Worm (Caenorhabditis elegans) whole organism, late embryonic: ENCODE results near the gene nhr-212.

Experiments used
- C08G9.2 ChIP-seq: sonication (generic microtip); optimal IDR thresholded peaks from 2 replicates; lab custom pipeline; 2016; ENCODE audit warnings: mild to moderate bottlenecking, missing genetic modification characterization, moderate library complexity, missing compliant biosample characterization
- F13H6.1 ChIP-seq: sonication (generic microtip); optimal IDR thresholded peaks from 2 replicates; lab custom pipeline; 2016; ENCODE audit warnings: missing genetic modification characterization, missing compliant biosample characterization
- K02D7.2 ChIP-seq: sonication (generic microtip); optimal IDR thresholded peaks from 2 replicates; lab custom pipeline; 2017; ENCODE audit warnings: mild to moderate bottlenecking, missing genetic modification characterization, missing compliant biosample characterization
- K09A11.1 ChIP-seq: sonication (generic microtip); optimal IDR thresholded peaks from 2 replicates; lab custom pipeline; 2017; ENCODE audit warnings: antibody characterized with exemption, mild to moderate bottlenecking, missing genetic modification characterization, missing compliant biosample characterization; ENCODE audit not compliant: insufficient read depth
- ahr-1 ChIP-seq: sonication (generic microtip); optimal IDR thresholded peaks from 2 replicates; lab custom pipeline; 2016; ENCODE audit warnings: missing genetic modification characterization, missing compliant biosample characterization
- ama-1 ChIP-seq: fragments of 150-350 bp; optimal IDR thresholded peaks from 2 replicates; lab custom pipeline; 2014
- ceh-14 ChIP-seq: sonication (generic microtip); optimal IDR thresholded peaks from 2 replicates; lab custom pipeline; 2016; ENCODE audit warnings: missing genotype, missing genetic modification characterization, missing compliant biosample characterization
- ceh-18 ChIP-seq: sonication (generic microtip); optimal IDR thresholded peaks from 2 replicates; lab custom pipeline; 2016; ENCODE audit warnings: missing genetic modification characterization, missing compliant biosample characterization
- ceh-2 ChIP-seq: sonication (generic microtip); optimal IDR thresholded peaks from 2 replicates; lab custom pipeline; 2016; ENCODE audit warnings: missing genotype, missing genetic modification characterization, missing compliant biosample characterization
- ceh-22 ChIP-seq: sonication (generic microtip); optimal IDR thresholded peaks from 2 replicates; lab custom pipeline; 2017; ENCODE audit warnings: missing biosample characterization, missing genetic modification characterization
- ceh-24 ChIP-seq: sonication (generic microtip); optimal IDR thresholded peaks from 2 replicates; lab custom pipeline; 2016; ENCODE audit warnings: mild to moderate bottlenecking, missing genetic modification characterization, missing compliant biosample characterization
- ceh-34 ChIP-seq: sonication (generic microtip); optimal IDR thresholded peaks from 2 replicates; lab custom pipeline; 2016; ENCODE audit warnings: mild to moderate bottlenecking, missing genetic modification characterization, missing compliant biosample characterization
- ceh-45 ChIP-seq: fragments of 200-800 bp; sonication (Bioruptor generic); IDR thresholded peaks from 2 replicates; pipeline ENCODE4 v1.3.6; 2022; ENCODE audit warnings: missing genetic modification reagents, missing genetic modification characterization, missing compliant biosample characterization
- ceh-48 ChIP-seq: sonication (generic microtip); optimal IDR thresholded peaks from 2 replicates; lab custom pipeline; 2016; ENCODE audit warnings: missing genetic modification characterization, inconsistent platforms, missing compliant biosample characterization
- ceh-6 ChIP-seq: fragments of 200-800 bp; sonication (Bioruptor generic); optimal IDR thresholded peaks from 2 replicates; lab custom pipeline; 2018; ENCODE audit warnings: mild to moderate bottlenecking, missing genetic modification characterization, missing compliant biosample characterization
- ceh-9 ChIP-seq: sonication (generic microtip); optimal IDR thresholded peaks from 2 replicates; lab custom pipeline; 2016; ENCODE audit warnings: mild to moderate bottlenecking, missing genetic modification characterization, inconsistent platforms, missing compliant biosample characterization
- che-1 ChIP-seq: sonication (generic microtip); optimal IDR thresholded peaks from 2 replicates; lab custom pipeline; 2016; ENCODE audit warnings: mild to moderate bottlenecking, missing genetic modification characterization, missing compliant biosample characterization
- dve-1 ChIP-seq: sonication (generic microtip); optimal IDR thresholded peaks from 2 replicates; lab custom pipeline; 2017; ENCODE audit warnings: antibody characterized with exemption, mild to moderate bottlenecking, missing genetic modification characterization, missing compliant biosample characterization
- ets-4 ChIP-seq: sonication (generic microtip); optimal IDR thresholded peaks from 2 replicates; lab custom pipeline; 2016; ENCODE audit warnings: missing genetic modification characterization, missing compliant biosample characterization
- gmeb-2 ChIP-seq: sonication (generic microtip); optimal IDR thresholded peaks from 2 replicates; lab custom pipeline; 2016; ENCODE audit warnings: missing genetic modification characterization, inconsistent platforms, missing compliant biosample characterization
- hlh-15 ChIP-seq: sonication (generic microtip); optimal IDR thresholded peaks from 2 replicates; lab custom pipeline; 2016; ENCODE audit warnings: missing genetic modification characterization, missing compliant biosample characterization
- hlh-30 ChIP-seq: sonication (generic microtip); optimal IDR thresholded peaks from 2 replicates; lab custom pipeline; 2017; ENCODE audit warnings: antibody characterized with exemption, missing genetic modification characterization, missing compliant biosample characterization; ENCODE audit not compliant: insufficient read depth
- hlh-6 ChIP-seq: sonication (generic microtip); optimal IDR thresholded peaks from 2 replicates; lab custom pipeline; 2016; ENCODE audit warnings: missing genotype, missing genetic modification characterization, missing compliant biosample characterization
- lin-11 ChIP-seq: fragments of 200-800 bp; sonication (Bioruptor generic); optimal IDR thresholded peaks from 2 replicates; lab custom pipeline; 2018; ENCODE audit warnings: mild to moderate bottlenecking, missing genetic modification characterization, missing compliant biosample characterization
- madf-2 ChIP-seq: sonication (generic microtip); optimal IDR thresholded peaks from 2 replicates; lab custom pipeline; 2017; ENCODE audit warnings: missing genetic modification characterization, missing compliant biosample characterization
- mec-3 ChIP-seq: sonication (generic microtip); optimal IDR thresholded peaks from 2 replicates; lab custom pipeline; 2016; ENCODE audit warnings: borderline replicate concordance, missing genetic modification characterization, missing compliant biosample characterization
- nhr-11 ChIP-seq: fragments of 150-350 bp; optimal IDR thresholded peaks from 2 replicates; lab custom pipeline; 2014; ENCODE audit warnings: missing biosample characterization, missing genetic modification characterization
- nhr-232 ChIP-seq: sonication (generic microtip); optimal IDR thresholded peaks from 2 replicates; lab custom pipeline; 2016; ENCODE audit warnings: missing genetic modification characterization, missing compliant biosample characterization
- npax-4 ChIP-seq: sonication (generic microtip); optimal IDR thresholded peaks from 2 replicates; lab custom pipeline; 2016; ENCODE audit warnings: missing genetic modification characterization, missing compliant biosample characterization
- odd-2 ChIP-seq: sonication (generic microtip); optimal IDR thresholded peaks from 2 replicates; lab custom pipeline; 2017; ENCODE audit warnings: antibody characterized with exemption, mild to moderate bottlenecking, missing genetic modification characterization, missing compliant biosample characterization
- pat-9 ChIP-seq: fragments of 200-800 bp; sonication (Bioruptor generic); optimal IDR thresholded peaks from 2 replicates; lab custom pipeline; 2018; ENCODE audit warnings: mild to moderate bottlenecking, missing genetic modification characterization, moderate library complexity, missing compliant biosample characterization
- pha-2 ChIP-seq: sonication (generic microtip); optimal IDR thresholded peaks from 2 replicates; lab custom pipeline; 2017; ENCODE audit warnings: mild to moderate bottlenecking, missing genetic modification characterization, missing compliant biosample characterization
- pha-4 ChIP-seq: fragments of 150-350 bp; optimal IDR thresholded peaks from 2 replicates; lab custom pipeline; 2018; ENCODE audit warnings: missing biosample characterization, missing genetic modification reagents, missing genetic modification characterization
- ref-2 ChIP-seq: sonication (generic microtip); optimal IDR thresholded peaks from 2 replicates; lab custom pipeline; 2016; ENCODE audit warnings: missing genetic modification characterization, missing compliant biosample characterization
- rnt-1 ChIP-seq: sonication (generic microtip); optimal IDR thresholded peaks from 2 replicates; lab custom pipeline; 2016; ENCODE audit warnings: missing genetic modification characterization, missing compliant biosample characterization
- syd-9 ChIP-seq: sonication (generic microtip); optimal IDR thresholded peaks from 2 replicates; lab custom pipeline; 2016; ENCODE audit warnings: mild to moderate bottlenecking, missing genetic modification characterization, moderate library complexity, missing compliant biosample characterization
- tbx-2 ChIP-seq: sonication (generic microtip); optimal IDR thresholded peaks from 2 replicates; lab custom pipeline; 2016; ENCODE audit warnings: missing genetic modification characterization, missing compliant biosample characterization
- ttx-3 ChIP-seq: sonication (generic microtip); optimal IDR thresholded peaks from 2 replicates; lab custom pipeline; 2016; ENCODE audit warnings: missing genetic modification reagents, missing genetic modification characterization, missing compliant biosample characterization
- zip-5 ChIP-seq: sonication (generic microtip); optimal IDR thresholded peaks from 2 replicates; lab custom pipeline; 2016; ENCODE audit warnings: missing genetic modification characterization, missing compliant biosample characterization
- ztf-16 ChIP-seq: sonication (generic microtip); optimal IDR thresholded peaks from 2 replicates; lab custom pipeline; 2017; ENCODE audit warnings: missing genetic modification characterization, missing compliant biosample characterization

The nhr-212 gene

DNA sequence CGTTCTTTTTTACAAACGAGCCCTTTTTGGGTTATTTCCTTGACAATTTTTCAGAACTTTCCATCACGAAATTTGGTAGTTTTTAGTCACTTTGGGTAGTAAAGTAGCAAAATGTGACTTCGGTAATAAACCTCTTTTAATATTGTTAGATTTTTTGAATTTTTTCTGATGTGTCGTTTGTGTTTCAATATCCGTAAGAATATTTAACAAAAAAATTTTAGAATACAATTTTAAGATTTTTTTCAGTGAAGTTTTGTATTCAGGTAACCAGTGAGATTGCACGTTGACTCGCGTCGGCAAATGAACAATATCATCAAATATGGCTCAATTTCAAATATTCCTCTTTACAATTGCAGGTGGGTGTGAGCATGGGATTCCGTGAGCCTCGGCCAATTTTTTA is 12.1 kb upstream of the nhr-212 start, which contains the start of gene srt-31:
TSS of gene srt-31 (plus strand) at position 301 of the 400 bp plus-strand sequence.
- TF ChIP-seq tbx-2, result no peak
- no peak for TF ChIP-seq K02D7.2 (tag; lab: Kevin White, UChicago)
- no peak for TF ChIP-seq pat-9 (tag; lab: Kevin White, UChicago)
- TF ChIP-seq npax-4 (tag; lab: Kevin White, UChicago), result no peak
- TF ChIP-seq ztf-16, result no peak
- no peak for TF ChIP-seq ama-1 (lab: Kevin White, UChicago)
- TF ChIP-seq F13H6.1 (tag; lab: Kevin White, UChicago), result no peak
- no peak for TF ChIP-seq hlh-30
- TF ChIP-seq ceh-48 (tag; lab: Kevin White, UChicago), result no peak
- TF ChIP-seq rnt-1 (tag; lab: Kevin White, UChicago), result no peak
- TF ChIP-seq dve-1, result no peak
- TF ChIP-seq ahr-1 (tag; lab: Kevin White, UChicago), result no peak
- no peak for TF ChIP-seq hlh-6
- no peak for TF ChIP-seq C08G9.2 (tag; lab: Kevin White, UChicago)
- no peak for TF ChIP-seq ceh-6 (GFP tag; lab: Kevin White, UChicago)
- TF ChIP-seq lin-11 (tag; lab: Kevin White, UChicago), result no peak
- TF ChIP-seq, all 69 proteins: peak for 0

DNA sequence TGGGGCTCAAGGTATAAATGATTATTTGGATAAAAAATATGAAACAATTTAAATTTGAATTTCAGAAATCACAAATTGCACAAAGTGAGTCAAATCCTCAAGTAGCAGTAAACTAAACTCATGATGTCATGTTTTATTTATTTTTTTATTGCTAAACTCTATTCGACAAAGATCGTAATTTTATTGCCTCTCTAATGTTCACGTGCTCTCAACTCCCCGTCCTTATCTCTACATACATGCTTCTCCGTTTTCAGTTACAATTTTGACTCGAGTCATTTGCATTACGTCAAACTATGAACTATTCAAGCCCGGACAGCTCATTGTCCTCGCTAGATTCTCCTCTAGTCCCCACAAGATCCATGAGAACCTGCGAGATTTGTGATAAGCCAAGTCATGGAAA is 10.1 kb upstream of the nhr-212 start, which contains the start of gene nhr-99:
TSS of gene nhr-99 (plus strand) at position 263 of the 400 bp plus-strand sequence.
- TF ChIP-seq C08G9.2 (tag; lab: Kevin White, UChicago) (no peak), hlh-30 (no peak), nhr-232 (tag; lab: Kevin White, UChicago) (no peak), odd-2 (tag; lab: Kevin White, UChicago) (no peak), zip-5 (tag; lab: Kevin White, UChicago) (no peak)

DNA sequence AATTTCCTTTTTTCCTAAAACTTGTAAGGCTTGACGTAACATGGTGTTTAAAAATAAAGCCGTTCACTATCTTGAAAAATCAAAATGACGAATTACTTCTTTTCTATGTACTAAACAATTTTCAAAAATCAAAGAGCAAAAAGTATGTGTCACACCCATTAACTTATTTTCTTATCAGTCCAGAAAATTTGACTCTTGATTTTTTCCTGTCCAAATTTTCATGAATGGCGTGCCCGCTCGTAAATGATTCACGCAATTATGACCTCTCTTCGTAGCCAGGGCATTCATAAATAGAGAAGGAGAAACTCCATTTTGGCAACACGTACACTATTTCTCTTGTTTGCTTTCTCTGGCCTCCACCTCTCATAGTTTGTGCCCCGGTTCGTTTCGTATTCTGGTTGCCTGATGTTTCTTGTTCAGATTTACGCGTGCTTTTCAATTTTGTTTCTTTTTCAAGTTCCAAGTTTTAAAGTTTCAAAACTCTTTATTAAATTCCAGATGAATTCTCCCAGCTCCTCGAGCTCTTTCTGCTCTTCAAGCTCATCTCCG is 6.9 kb upstream of the nhr-212 start, which contains the start of gene nhr-55:
TSS of gene nhr-55 (plus strand) at position 499 of the 549 bp plus-strand sequence.
- TF ChIP-seq pha-2, result no peak
- no peak for TF ChIP-seq ceh-24 (tag; lab: Kevin White, UChicago)
- no peak for TF ChIP-seq ceh-6 (GFP tag; lab: Kevin White, UChicago)
- no peak for TF ChIP-seq hlh-6
- no peak for TF ChIP-seq pha-4
- TF ChIP-seq K02D7.2 (tag; lab: Kevin White, UChicago), result no peak
- no peak for TF ChIP-seq ceh-2
- no peak for TF ChIP-seq ztf-16
- TF ChIP-seq gmeb-2 (tag; lab: Kevin White, UChicago), result no peak
- TF ChIP-seq ceh-48 (tag; lab: Kevin White, UChicago), result no peak
- no peak for TF ChIP-seq ets-4
- TF ChIP-seq mec-3, result no peak
- TF ChIP-seq rnt-1 (tag; lab: Kevin White, UChicago), result no peak

DNA sequence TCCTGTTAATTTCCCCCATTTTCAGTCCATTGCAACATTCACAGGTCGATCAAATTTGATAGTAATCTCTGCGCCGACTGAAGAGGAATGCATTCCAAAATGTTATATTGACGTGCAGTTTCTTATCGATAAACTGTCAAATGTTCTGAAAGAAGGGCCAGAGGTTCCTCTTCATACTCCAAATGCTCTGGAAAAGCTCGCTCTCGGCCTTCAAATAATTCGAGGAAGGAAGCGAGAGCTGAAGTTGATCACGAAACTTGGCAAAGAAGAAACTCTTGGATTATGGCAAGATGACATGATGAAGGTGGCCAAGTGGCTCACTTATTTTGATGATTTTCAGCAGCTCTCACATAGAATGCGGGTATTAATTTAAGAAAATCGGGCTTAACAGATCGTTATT is 5.6 kb upstream of the nhr-212 start:
- TF ChIP-seq K02D7.2 (tag; lab: Kevin White, UChicago), result no peak
- TF ChIP-seq ceh-22, result no peak
- no peak for TF ChIP-seq ztf-16
- no peak for TF ChIP-seq ets-4
- no peak for TF ChIP-seq ceh-9 (tag; lab: Kevin White, UChicago)
- no peak for TF ChIP-seq che-1 (tag; lab: Kevin White, UChicago)
- TF ChIP-seq ceh-45 (GFP tag; lab: Robert Waterston, UW), result no peak
- TF ChIP-seq ceh-34 (tag; lab: Kevin White, UChicago), result no peak
- TF ChIP-seq madf-2 (tag; lab: Kevin White, UChicago), result no peak
- TF ChIP-seq ref-2 (tag; lab: Kevin White, UChicago), result no peak
- no peak for TF ChIP-seq hlh-30
- TF ChIP-seq ceh-14 (tag; lab: Kevin White, UChicago), result no peak
- no peak for TF ChIP-seq nhr-11 (tag; lab: Kevin White, UChicago)
- no peak for TF ChIP-seq ceh-18
- no peak for TF ChIP-seq ttx-3 (tag; lab: Kevin White, UChicago)
- TF ChIP-seq syd-9 (tag; lab: Kevin White, UChicago), result no peak
- no peak for TF ChIP-seq K09A11.1
- TF ChIP-seq hlh-15, result no peak
